Worm (Caenorhabditis elegans) whole organism, young adult: Measurements from ENCODE around the gene vps-37.

Source experiments
- B0336.3 ChIP-seq: fragments of 200-800 bp; sonication (Bioruptor generic); IDR thresholded peaks from 2 replicates; pipeline ENCODE4 v1.3.6; 2022; ENCODE audit warnings: missing genetic modification characterization, missing compliant biosample characterization
- K12H6.12 ChIP-seq: fragments of 200-800 bp; sonication (Bioruptor generic); optimal IDR thresholded peaks from 2 replicates; lab custom pipeline; 2018; ENCODE audit warnings: mild to moderate bottlenecking, missing genetic modification characterization, missing compliant biosample characterization
- T07F8.4 ChIP-seq: sonication (generic microtip); optimal IDR thresholded peaks from 2 replicates; lab custom pipeline; 2016; ENCODE audit warnings: mild to moderate bottlenecking, missing genetic modification characterization, moderate library complexity, missing compliant biosample characterization
- Y56A3A.18 ChIP-seq: fragments of 200-800 bp; sonication (Bioruptor generic); IDR thresholded peaks from 2 replicates; pipeline ENCODE4 v1.3.6; 2022; ENCODE audit warnings: missing genetic modification reagents, missing genetic modification characterization, missing compliant biosample characterization
- hrde-1 ChIP-seq: sonication (generic microtip); optimal IDR thresholded peaks from 2 replicates; lab custom pipeline; 2016; ENCODE audit warnings: missing genetic modification characterization, mild to moderate bottlenecking, missing compliant biosample characterization, moderate library complexity, missing genotype, missing genetic modification reagents, borderline replicate concordance
- pha-4 ChIP-seq: fragments of 150-350 bp; sonication (generic microtip); optimal IDR thresholded peaks from 2 replicates; lab custom pipeline; 2014; ENCODE audit warnings: missing biosample characterization, missing genetic modification reagents, missing genetic modification characterization
- snpc-3.4 ChIP-seq: sonication (generic microtip); optimal IDR thresholded peaks from 2 replicates; lab custom pipeline; 2017; ENCODE audit warnings: missing genetic modification characterization, mild to moderate bottlenecking, missing compliant biosample characterization, antibody characterized with exemption, moderate library complexity, missing genotype, missing genetic modification reagents
- unc-130 ChIP-seq: sonication (generic microtip); optimal IDR thresholded peaks from 2 replicates; lab custom pipeline; 2016; ENCODE audit warnings: missing genetic modification reagents, missing genetic modification characterization, missing compliant biosample characterization
- ztf-6 ChIP-seq: fragments of 200-800 bp; sonication (Bioruptor generic); IDR thresholded peaks from 2 replicates; pipeline ENCODE4 v1.3.6; 2022; ENCODE audit warnings: missing genetic modification reagents, missing genetic modification characterization, missing compliant biosample characterization

DNA sequence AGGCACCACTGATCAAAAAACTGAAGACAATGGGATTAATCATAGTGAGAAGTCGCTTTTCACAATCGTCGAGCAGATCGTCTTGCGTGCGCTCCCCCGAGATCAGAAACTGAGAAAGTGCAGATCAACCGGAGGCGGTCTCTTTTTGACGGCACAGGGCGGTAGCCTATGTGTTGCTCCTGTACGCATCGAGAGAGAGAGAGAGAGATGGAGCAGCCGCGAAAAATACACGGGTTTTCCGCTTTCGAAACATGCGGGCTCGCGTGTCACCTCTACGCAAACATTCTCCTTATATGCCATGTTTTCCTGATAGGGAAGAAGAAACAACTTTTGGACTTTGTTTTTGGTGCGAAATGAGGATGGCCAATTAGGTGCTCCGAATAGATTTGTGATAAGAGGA is 20.6 kb downstream of the vps-37 start, which contains the start of gene lrpc-1:
- TF ChIP-seq K12H6.12 (no peak), Y56A3A.18 (no peak), T07F8.4 (tag; lab: Kevin White, UChicago) (no peak), B0336.3 (no peak), ztf-6 (GFP tag; lab: Robert Waterston, UW) (no peak), pha-4 (tag; lab: Kevin White, UChicago) (no peak), snpc-3.4 (tag; lab: Kevin White, UChicago) (no peak), unc-130 (no peak), hrde-1 (tag; lab: Kevin White, UChicago) (no peak)
